Worm (Caenorhabditis elegans) whole organism, L2 larva: ENCODE data around the gene cht-2.

ENCODE experiments used
- C34F6.9 ChIP-seq: fragments of 150-350 bp; optimal IDR thresholded peaks from 2 replicates; lab custom pipeline; 2014; ENCODE audit warnings: missing biosample characterization, missing genetic modification characterization
- F13H6.1 ChIP-seq: sonication (generic microtip); optimal IDR thresholded peaks from 2 replicates; lab custom pipeline; 2016; ENCODE audit warnings: missing genetic modification characterization, missing compliant biosample characterization
- ZK546.5 ChIP-seq: sonication (generic microtip); optimal IDR thresholded peaks from 2 replicates; lab custom pipeline; 2017; ENCODE audit warnings: missing biosample characterization, missing genetic modification characterization
- alr-1 ChIP-seq: fragments of 150-350 bp; optimal IDR thresholded peaks from 2 replicates; lab custom pipeline; 2014; ENCODE audit warnings: missing biosample characterization, missing genetic modification characterization
- ama-1 ChIP-seq: fragments of 150-350 bp; optimal IDR thresholded peaks from 2 replicates; lab custom pipeline; 2018; ENCODE audit warnings: inconsistent platforms
- blmp-1 ChIP-seq: sonication (generic microtip); optimal IDR thresholded peaks from 2 replicates; lab custom pipeline; 2017; ENCODE audit warnings: missing genetic modification characterization, mild to moderate bottlenecking, missing compliant biosample characterization, antibody characterized with exemption, moderate library complexity; ENCODE audit not compliant: insufficient read depth
- egl-27 ChIP-seq: sonication (generic microtip); optimal IDR thresholded peaks from 3 replicates; lab custom pipeline; 2017; ENCODE audit warnings: missing biosample characterization, missing genetic modification reagents, missing genetic modification characterization
- elt-1 ChIP-seq: fragments of 150-350 bp; optimal IDR thresholded peaks from 2 replicates; lab custom pipeline; 2014; ENCODE audit warnings: missing biosample characterization, missing genetic modification characterization
- elt-3 ChIP-seq: sonication (generic microtip); optimal IDR thresholded peaks from 2 replicates; lab custom pipeline; 2017; ENCODE audit warnings: missing biosample characterization, missing genetic modification characterization
- lin-11 ChIP-seq: fragments of 150-350 bp; sonication (generic microtip); optimal IDR thresholded peaks from 2 replicates; lab custom pipeline; 2014; ENCODE audit warnings: missing biosample characterization, missing genetic modification characterization, inconsistent platforms, mixed read lengths
- lin-13 ChIP-seq: fragments of 150-350 bp; optimal IDR thresholded peaks from 2 replicates; lab custom pipeline; 2014; ENCODE audit warnings: missing biosample characterization, missing genetic modification reagents, missing genetic modification characterization
- lin-39 ChIP-seq: fragments of 150-350 bp; optimal IDR thresholded peaks from 2 replicates; lab custom pipeline; 2014; ENCODE audit warnings: missing biosample characterization, missing genetic modification reagents, missing genetic modification characterization
- lsy-2 ChIP-seq, 2 experiments: fragments of 150-350 bp in 1 of 2; sonication (generic microtip) in 1 of 2; optimal IDR thresholded peaks; 2 replicates each; lab custom pipeline; 2014 to 2017; ENCODE audit warnings: missing biosample characterization in 2 of 2, missing genetic modification characterization in 2 of 2
- mab-5 ChIP-seq: fragments of 150-350 bp; optimal IDR thresholded peaks from 2 replicates; lab custom pipeline; 2014; ENCODE audit warnings: missing biosample characterization, missing genetic modification characterization
- mbf-1 ChIP-seq: sonication (generic microtip); optimal IDR thresholded peaks from 2 replicates; lab custom pipeline; 2017; ENCODE audit warnings: missing biosample characterization, missing genetic modification characterization
- nhr-11 ChIP-seq: fragments of 150-350 bp; optimal IDR thresholded peaks from 2 replicates; lab custom pipeline; 2014; ENCODE audit warnings: missing biosample characterization, missing genetic modification characterization
- nhr-12 ChIP-seq: fragments of 150-350 bp; optimal IDR thresholded peaks from 2 replicates; lab custom pipeline; 2014; ENCODE audit warnings: missing biosample characterization, missing genetic modification characterization
- nhr-129 ChIP-seq: fragments of 150-350 bp; optimal IDR thresholded peaks from 2 replicates; lab custom pipeline; 2014; ENCODE audit warnings: missing biosample characterization, missing genetic modification characterization
- nhr-23 ChIP-seq: fragments of 150-350 bp; optimal IDR thresholded peaks from 2 replicates; lab custom pipeline; 2014; ENCODE audit warnings: missing biosample characterization, missing genetic modification reagents, missing genetic modification characterization
- nhr-237 ChIP-seq: fragments of 150-350 bp; optimal IDR thresholded peaks from 2 replicates; lab custom pipeline; 2014; ENCODE audit warnings: missing biosample characterization, missing genetic modification characterization
- nhr-25 ChIP-seq: fragments of 150-350 bp; sonication (generic microtip); optimal IDR thresholded peaks from 3 replicates; lab custom pipeline; 2014; ENCODE audit warnings: missing biosample characterization, missing genetic modification characterization
- nhr-77 ChIP-seq: fragments of 150-350 bp; optimal IDR thresholded peaks from 2 replicates; lab custom pipeline; 2014; ENCODE audit warnings: missing biosample characterization, missing genetic modification characterization
- peb-1 ChIP-seq: fragments of 150-350 bp; optimal IDR thresholded peaks from 2 replicates; lab custom pipeline; 2014; ENCODE audit warnings: missing biosample characterization, missing genetic modification characterization
- sem-4 ChIP-seq: fragments of 150-350 bp; optimal IDR thresholded peaks from 2 replicates; lab custom pipeline; 2014; ENCODE audit warnings: missing biosample characterization, missing genetic modification reagents, missing genetic modification characterization
- sma-3 ChIP-seq: sonication (generic microtip); optimal IDR thresholded peaks from 2 replicates; lab custom pipeline; 2016; ENCODE audit warnings: missing genetic modification reagents, missing genetic modification characterization, missing compliant biosample characterization
- sma-9 ChIP-seq, 2 experiments: fragments of 150-350 bp in 1 of 2; sonication (generic microtip) in 1 of 2; optimal IDR thresholded peaks; 2 replicates each; lab custom pipeline; 2014 to 2016; ENCODE audit warnings: missing genetic modification characterization in 2 of 2, mild to moderate bottlenecking in 1 of 2, missing biosample characterization in 1 of 2, missing compliant biosample characterization in 1 of 2, missing genetic modification reagents in 1 of 2, moderate library complexity in 1 of 2
- unc-39 ChIP-seq: fragments of 150-350 bp; optimal IDR thresholded peaks from 2 replicates; lab custom pipeline; 2014; ENCODE audit warnings: missing biosample characterization, missing genetic modification characterization
- unc-62 ChIP-seq: fragments of 150-350 bp; optimal IDR thresholded peaks from 2 replicates; lab custom pipeline; 2014; ENCODE audit warnings: missing biosample characterization, missing genetic modification reagents, missing genetic modification characterization
- zag-1 ChIP-seq: fragments of 150-350 bp; optimal IDR thresholded peaks from 2 replicates; lab custom pipeline; 2014; ENCODE audit warnings: missing biosample characterization, missing genetic modification characterization
- ztf-11 ChIP-seq: sonication (generic microtip); optimal IDR thresholded peaks from 2 replicates; lab custom pipeline; 2017; ENCODE audit warnings: missing biosample characterization, missing genetic modification characterization
- ztf-4 ChIP-seq: fragments of 150-350 bp; optimal IDR thresholded peaks from 2 replicates; lab custom pipeline; 2014; ENCODE audit warnings: missing biosample characterization, missing genetic modification characterization

Gene cht-2

DNA sequence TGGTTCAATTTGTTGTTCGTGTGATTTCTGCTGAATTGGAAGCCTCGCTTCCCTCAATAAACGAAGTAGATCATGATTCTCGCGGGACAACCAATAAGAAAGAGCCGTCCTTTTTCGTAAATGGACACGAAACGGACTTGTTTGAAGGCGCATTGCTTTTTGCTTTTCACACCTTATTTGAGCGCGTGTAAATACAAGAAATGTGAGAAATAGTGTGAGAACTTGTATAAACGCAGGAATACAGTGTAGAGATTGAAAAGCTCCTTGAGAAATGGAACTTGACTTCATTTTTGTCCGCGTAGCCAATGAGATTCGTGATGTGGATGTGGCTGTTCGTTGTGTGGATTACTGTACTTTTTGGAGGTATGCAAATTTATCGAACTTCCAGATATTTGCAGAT, at the start of gene cht-2:
TSS of gene cht-2 (plus strand) at position 301 of the 400 bp plus-strand sequence.
- TF ChIP-seq C34F6.9, result no peak
- TF ChIP-seq egl-27, result no peak
- TF ChIP-seq nhr-12 (tag; lab: Kevin White, UChicago), result no peak
- no peak for TF ChIP-seq nhr-23 (tag; lab: Kevin White, UChicago)
- no peak for TF ChIP-seq nhr-237
- TF ChIP-seq lin-13, result no peak
- TF ChIP-seq, all 48 proteins: peak for 0

DNA sequence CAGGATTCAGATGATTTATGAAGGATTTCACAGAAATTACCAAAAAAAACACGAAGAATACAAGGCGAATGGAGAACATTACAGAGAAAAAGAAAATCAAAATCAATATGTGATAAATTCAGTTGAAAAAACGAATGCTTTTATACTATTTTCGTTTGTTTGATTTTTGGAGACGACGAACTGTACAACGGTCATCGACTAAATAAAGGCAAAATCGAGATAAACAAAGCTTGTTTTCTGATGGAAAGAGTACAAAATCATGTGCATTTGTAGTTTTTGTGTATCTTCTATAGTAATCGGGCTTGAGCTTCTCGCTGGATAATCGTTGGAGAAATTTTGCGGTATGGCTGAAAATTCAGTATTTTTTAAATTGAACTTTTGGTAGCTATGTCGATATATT, 49.6 kb upstream of the cht-2 start, which contains the start of gene M05D6.8:
TSS of gene M05D6.8 (minus strand) at position 101 of the 400 bp plus-strand sequence.
- TF ChIP-seq peb-1 (tag; lab: Kevin White, UChicago) (no peak), sma-9 (GFP tag; optimal IDR thresholded peaks at IDR 0.05; lab: Kevin White, UChicago) (no peak), sma-9 (tag; optimal IDR thresholded peaks at IDR 0.05; lab: Kevin White, UChicago) (no peak), nhr-237 (no peak), F13H6.1 (no peak), nhr-23 (tag; lab: Kevin White, UChicago) (no peak), mab-5 (tag; lab: Kevin White, UChicago) (no peak), elt-1 (tag; lab: Kevin White, UChicago) (no peak), lin-13 (no peak), ztf-11 (tag; lab: Kevin White, UChicago) (no peak), egl-27 (no peak), mbf-1 (tag; lab: Kevin White, UChicago) (no peak), nhr-129 (tag; lab: Kevin White, UChicago) (no peak), nhr-25 (tag; lab: Kevin White, UChicago) (no peak), lin-39 (tag; lab: Kevin White, UChicago) (no peak), ztf-4 (no peak), nhr-77 (tag; lab: Kevin White, UChicago) (no peak), sem-4 (tag; lab: Kevin White, UChicago) (no peak), elt-3 (tag; lab: Kevin White, UChicago) (no peak), alr-1 (no peak), ama-1 (lab: Kevin White, UChicago) (no peak)

DNA sequence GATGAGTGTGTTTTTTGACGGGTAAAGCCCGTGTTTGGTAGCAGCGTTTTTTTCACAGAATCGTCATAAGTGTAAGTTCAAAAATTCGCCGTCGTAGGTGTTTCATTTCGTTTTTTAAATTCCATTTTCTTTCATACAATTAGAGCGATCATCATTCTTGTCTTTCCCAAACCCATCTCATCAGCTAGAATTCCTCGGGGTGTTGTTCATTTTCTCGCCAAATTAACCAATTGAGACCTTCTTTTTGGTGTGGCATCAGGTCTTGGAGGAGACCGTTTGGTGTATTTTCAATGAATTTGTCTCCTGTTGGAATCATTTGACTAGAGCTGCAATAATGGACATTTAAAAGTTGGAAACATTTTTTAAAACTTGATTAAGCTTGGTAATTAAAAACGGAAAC, 47.8 kb upstream of the cht-2 start:
- TF ChIP-seq mbf-1 (tag; lab: Kevin White, UChicago) (no peak), nhr-25 (tag; lab: Kevin White, UChicago) (no peak), nhr-129 (tag; lab: Kevin White, UChicago) (no peak), ama-1 (lab: Kevin White, UChicago) (no peak), lin-13 (no peak), nhr-11 (tag; lab: Kevin White, UChicago) (no peak), zag-1 (tag; lab: Kevin White, UChicago) (no peak), blmp-1 (no peak), sma-3 (GFP tag; lab: Kevin White, UChicago) (no peak), mab-5 (tag; lab: Kevin White, UChicago) (no peak)
- TF ChIP-seq, all 48 proteins: peak for 0

DNA sequence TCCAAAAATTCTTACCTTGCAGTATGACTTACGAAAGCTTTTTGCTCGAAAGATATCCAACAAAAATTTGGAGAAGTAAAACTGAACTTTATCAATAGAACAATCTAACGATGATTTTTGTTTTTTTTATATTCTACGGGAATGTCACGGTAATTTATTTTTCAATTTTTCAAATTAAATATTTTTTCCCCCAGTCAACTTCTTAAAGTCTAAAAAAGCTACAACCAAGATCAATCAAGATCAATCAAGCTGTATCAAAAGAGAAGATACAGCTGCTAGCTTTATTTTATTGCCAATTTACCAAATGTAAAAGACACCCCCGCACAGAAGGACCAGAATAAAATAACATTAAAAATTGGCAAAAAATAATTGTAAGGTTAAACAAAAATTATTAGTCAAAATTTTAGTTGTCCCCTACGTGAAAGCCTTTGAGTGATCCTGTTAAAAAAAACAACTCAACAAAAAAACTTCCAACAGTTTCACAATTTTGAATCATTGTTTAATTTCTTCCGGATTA, 45.4 kb upstream of the cht-2 start, which contains the start of the genes M05D6.1 and M05D6.3:
TSS of gene M05D6.1 (minus strand) at position 101 of the 517 bp plus-strand sequence.
TSS of gene M05D6.3 (plus strand) at position 467 of the 517 bp plus-strand sequence.
- TF ChIP-seq F13H6.1 (no peak), nhr-129 (tag; lab: Kevin White, UChicago) (no peak)

DNA sequence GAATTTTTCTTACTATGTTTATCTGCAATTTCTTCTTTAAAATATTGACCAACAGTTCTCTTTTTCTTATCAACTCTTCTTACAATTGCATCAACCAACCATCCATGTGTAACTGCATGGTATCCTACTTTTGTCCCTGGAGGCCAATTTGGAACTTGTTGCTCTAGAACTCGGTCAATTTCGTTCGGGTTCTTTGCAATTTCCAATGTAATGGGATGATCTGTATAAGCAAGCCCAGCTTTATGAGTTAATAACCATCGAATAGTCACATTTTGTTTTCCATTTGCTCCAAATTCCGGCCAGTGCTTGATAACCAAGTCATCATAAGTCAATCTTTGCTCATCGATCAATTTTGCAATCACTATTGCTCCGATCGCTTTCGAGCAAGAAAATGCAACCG, 41.4 kb upstream of the cht-2 start:
- TF ChIP-seq ama-1 (lab: Kevin White, UChicago) (peak; percentile 70), ZK546.5 (tag; lab: Kevin White, UChicago) (no peak)
- TF ChIP-seq, all 48 proteins: peak for 1

DNA sequence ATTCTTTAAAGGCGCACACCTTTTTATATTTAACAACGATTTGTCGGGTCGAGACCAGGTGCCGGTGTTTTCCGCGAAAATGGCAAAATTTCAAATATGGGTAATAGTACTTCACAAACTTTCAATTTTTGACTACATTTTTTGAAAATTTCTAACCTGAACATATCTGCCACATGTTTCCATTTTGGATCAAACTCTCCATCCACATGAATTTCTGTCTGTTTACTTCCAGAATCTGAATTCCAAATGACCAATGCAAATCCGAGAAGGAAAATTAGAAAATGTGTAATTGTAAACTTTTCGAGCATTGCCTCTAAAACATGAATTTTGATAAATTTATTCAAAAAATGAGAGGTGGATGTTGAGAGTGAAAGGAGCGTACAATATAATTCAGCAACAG, 40.6 kb upstream of the cht-2 start, which contains the start of gene lact-4:
TSS of gene lact-4 (minus strand) at position 313 of the 400 bp plus-strand sequence.
- TF ChIP-seq elt-1 (tag; lab: Kevin White, UChicago) (no peak), nhr-25 (tag; lab: Kevin White, UChicago) (no peak), unc-62 (GFP tag; lab: Kevin White, UChicago) (no peak), lsy-2 (tag; optimal IDR thresholded peaks at IDR 0.05; lab: Kevin White, UChicago) (no peak), unc-39 (tag; lab: Kevin White, UChicago) (no peak), nhr-77 (tag; lab: Kevin White, UChicago) (no peak), mbf-1 (tag; lab: Kevin White, UChicago) (no peak), lin-13 (no peak), sma-9 (GFP tag; optimal IDR thresholded peaks at IDR 0.05; lab: Kevin White, UChicago) (no peak), sma-9 (tag; optimal IDR thresholded peaks at IDR 0.05; lab: Kevin White, UChicago) (no peak), sma-3 (GFP tag; lab: Kevin White, UChicago) (no peak), lin-11 (tag; lab: Kevin White, UChicago) (no peak)
